Worm (Caenorhabditis elegans): Measurements from ENCODE around the gene C48B4.7.

- no peak for TF ChIP-seq mep-1 (tag; optimal IDR thresholded peaks at IDR 0.05)
- TF ChIP-seq D1046.2 (GFP tag; IDR thresholded peaks at IDR 0.05): no peak
- no peak for TF ChIP-seq snpc-4 (tag; optimal IDR thresholded peaks at IDR 0.05)
- TF ChIP-seq lin-39 (tag; optimal IDR thresholded peaks at IDR 0.05): no peak
- no peak for TF ChIP-seq zip-11 (GFP tag; IDR thresholded peaks at IDR 0.05)
- no peak for TF ChIP-seq saeg-2 (GFP tag; IDR thresholded peaks at IDR 0.05)
- TF ChIP-seq nhr-42 (GFP tag; IDR thresholded peaks at IDR 0.05): no peak
- no peak for TF ChIP-seq unc-39 (tag; optimal IDR thresholded peaks at IDR 0.05)
- no peak for TF ChIP-seq nhr-77 (tag; optimal IDR thresholded peaks at IDR 0.05)
- no peak for TF ChIP-seq ama-1 (optimal IDR thresholded peaks at IDR 0.05)
- no peak for TF ChIP-seq egl-27 (tag; optimal IDR thresholded peaks at IDR 0.05)
Measured at ce11 chrIII:9595563-9595962, 36.3 kb upstream of the C48B4.7 start, which contains the start of gene rom-2.

Data from whole organism, L4 larva.